Fruit fly (Drosophila melanogaster) Kc167 (cell line): ENCODE results near the gene sick.

Source experiments
- Sin3A ChIP-seq: fragments of >200 bp; optimal IDR thresholded peaks from 2 replicates; lab custom pipeline; 2018; ENCODE audit warnings: missing external identifiers
- h ChIP-seq: fragments of >200 bp; optimal IDR thresholded peaks from 3 replicates; lab custom pipeline; 2018; ENCODE audit warnings: missing external identifiers
- insv ChIP-seq: fragments of >200 bp; optimal IDR thresholded peaks from 3 replicates; lab custom pipeline; 2018; ENCODE audit warnings: missing external identifiers
- psq ChIP-seq: fragments of >200 bp; optimal IDR thresholded peaks from 2 replicates; lab custom pipeline; 2017; ENCODE audit warnings: missing external identifiers
- ttk ChIP-seq: sonication (Bioruptor generic); optimal IDR thresholded peaks from 2 replicates; lab custom pipeline; 2017; ENCODE audit warnings: missing external identifiers

- no peak for TF ChIP-seq ttk (lab: Kevin White, UChicago)
- no peak for TF ChIP-seq psq (lab: Kevin White, UChicago)
- TF ChIP-seq h (lab: Kevin White, UChicago): no peak
- TF ChIP-seq insv (lab: Kevin White, UChicago): no peak
- TF ChIP-seq Sin3A: no peak
These were observed 109.1 kb downstream of the sick start for dm6 chr2L:19905233-19905632.
